Worm (Caenorhabditis elegans): ENCODE results near the gene nspc-4.

DNA sequence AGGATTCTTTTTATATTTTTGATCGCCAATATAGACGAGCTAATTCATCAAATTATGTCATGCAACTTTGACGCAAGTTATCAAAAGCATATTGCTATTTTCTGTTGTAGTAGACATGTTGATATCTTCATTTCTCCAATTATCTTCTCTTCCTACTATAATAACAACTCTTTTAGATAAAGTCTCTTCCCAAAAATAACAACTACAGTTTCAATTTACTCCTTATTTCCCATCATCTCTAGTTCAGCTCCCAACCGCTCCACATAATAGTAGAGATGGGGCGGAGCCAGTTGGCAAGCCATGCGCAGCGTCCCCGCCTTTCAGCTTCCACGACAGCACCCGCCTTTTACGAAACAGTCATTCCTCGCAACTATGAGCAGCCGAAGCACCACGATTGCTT lies 10.2 kb downstream of the nspc-4 start, which contains the start of gene flp-5:
- TF ChIP-seq W03F9.2 (tag; optimal IDR thresholded peaks at IDR 0.05) (no peak), him-1 (tag; optimal IDR thresholded peaks at IDR 0.05) (no peak)
